Worm (Caenorhabditis elegans) whole organism, L1 larva: Measurements from ENCODE around the gene K01B6.4.

Source experiments
- C04F5.9 ChIP-seq: sonication (generic microtip); optimal IDR thresholded peaks from 2 replicates; lab custom pipeline; 2016; ENCODE audit warnings: missing genetic modification characterization, missing compliant biosample characterization
- mdl-1 ChIP-seq, 2 experiments: fragments of 150-350 bp; optimal IDR thresholded peaks; 2 replicates each; lab custom pipeline; 2014 to 2017; ENCODE audit warnings: missing biosample characterization in 2 of 2, missing genetic modification characterization in 2 of 2, inconsistent platforms in 1 of 2
- nhr-77 ChIP-seq: fragments of 150-350 bp; optimal IDR thresholded peaks from 2 replicates; lab custom pipeline; 2014; ENCODE audit warnings: missing biosample characterization, missing genetic modification characterization
- snpc-4 ChIP-seq: fragments of 150-350 bp; optimal IDR thresholded peaks from 2 replicates; lab custom pipeline; 2014; ENCODE audit warnings: missing biosample characterization, missing genetic modification characterization
- unc-86 ChIP-seq: sonication (generic microtip); optimal IDR thresholded peaks from 2 replicates; lab custom pipeline; 2016; ENCODE audit warnings: missing genetic modification characterization, missing compliant biosample characterization
- xbp-1 ChIP-seq: sonication (generic microtip); optimal IDR thresholded peaks from 2 replicates; lab custom pipeline; 2016; ENCODE audit warnings: missing genetic modification characterization, missing compliant biosample characterization
- ztf-4 ChIP-seq: fragments of 150-350 bp; optimal IDR thresholded peaks from 2 replicates; lab custom pipeline; 2014; ENCODE audit warnings: missing biosample characterization, missing genetic modification characterization

- no peak for TF ChIP-seq ztf-4 (tag; lab: Kevin White, UChicago)
- TF ChIP-seq mdl-1 (tag; optimal IDR thresholded peaks at IDR 0.05; lab: Kevin White, UChicago) = no peak
- no peak for TF ChIP-seq snpc-4 (tag; lab: Kevin White, UChicago)
- no peak for TF ChIP-seq C04F5.9
- no peak for TF ChIP-seq xbp-1 (tag; lab: Kevin White, UChicago)
- TF ChIP-seq nhr-77 (tag; lab: Kevin White, UChicago) = no peak
- TF ChIP-seq unc-86 (tag; lab: Kevin White, UChicago) = no peak
Observed at ce11 chrIII:9327910-9328309, 30.7 kb upstream of the K01B6.4 start.
